Worm (Caenorhabditis elegans): ENCODE results near the gene tost-1.

DNA sequence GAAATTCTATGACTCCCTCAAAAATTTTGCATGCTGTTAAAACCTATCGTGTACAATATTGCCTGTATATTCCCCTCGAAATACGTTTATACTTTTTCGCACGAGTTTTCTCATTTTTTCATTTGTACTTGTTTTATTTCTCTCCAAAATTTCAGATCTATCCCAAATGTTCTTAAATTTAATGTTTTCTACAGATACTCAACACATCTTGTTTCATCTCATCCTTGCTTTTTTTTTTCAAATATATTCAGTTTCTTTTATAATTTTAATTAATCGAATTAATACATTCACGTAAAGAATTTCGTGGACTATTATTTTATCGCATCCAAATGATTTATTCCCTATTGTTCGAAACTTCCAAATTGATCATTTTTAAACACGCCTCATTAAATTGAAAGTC, 23.2 kb downstream of the tost-1 start, which contains the start of gene C35D10.8:
- TF ChIP-seq mab-5 (tag; optimal IDR thresholded peaks at IDR 0.05) (no peak), pha-4 (tag; optimal IDR thresholded peaks at IDR 0.05) (no peak), unc-62 (GFP tag; optimal IDR thresholded peaks at IDR 0.05) (no peak), lin-13 (tag; optimal IDR thresholded peaks at IDR 0.05) (no peak), elt-3 (tag; optimal IDR thresholded peaks at IDR 0.05) (no peak), M03D4.4 (tag; optimal IDR thresholded peaks at IDR 0.05) (no peak), unc-120 (tag; optimal IDR thresholded peaks at IDR 0.05; ENCODE audit: poor library complexity, severe bottlenecking) (no peak), nhr-12 (tag; optimal IDR thresholded peaks at IDR 0.05) (no peak), sem-2 (GFP tag; optimal IDR thresholded peaks at IDR 0.05) (no peak), blmp-1 (tag; optimal IDR thresholded peaks at IDR 0.05) (no peak), snpc-4 (tag; optimal IDR thresholded peaks at IDR 0.05) (no peak), lin-32 (GFP tag; optimal IDR thresholded peaks at IDR 0.05) (no peak), nhr-76 (tag; optimal IDR thresholded peaks at IDR 0.05) (no peak), unc-39 (tag; optimal IDR thresholded peaks at IDR 0.05) (no peak)
